Fruit fly (Drosophila melanogaster): ENCODE measurements around the gene CG34355.

Gene CG34355

dm6 chr3R:23767417-23767853, 36.2 kb upstream of the CG34355 start, which contains the start of the genes CG10214 and CG10375 (continued):
- TF ChIP-seq sisA (GFP tag; IDR thresholded peaks at IDR 0.05) (peak; percentile 60), CG8478 (optimal IDR thresholded peaks at IDR 0.05) (no peak), CG4617 (GFP tag; optimal IDR thresholded peaks at IDR 0.05; ENCODE audit: borderline replicate concordance) (peak; percentile 95), Elba2 (GFP tag; optimal IDR thresholded peaks at IDR 0.05) (peak; percentile 61), amos (GFP tag; IDR thresholded peaks at IDR 0.05; ENCODE audit: partially characterized antibody) (peak; percentile 33; the same call in 1 of the 2 replicates), corto (GFP tag; optimal IDR thresholded peaks at IDR 0.05) (no peak), bowl (GFP tag; IDR thresholded peaks at IDR 0.05) (no peak), prd (optimal IDR thresholded peaks at IDR 0.05) (no peak), prd (GFP tag; IDR thresholded peaks at IDR 0.05) (peak; percentile 74), otp (GFP tag; IDR thresholded peaks at IDR 0.05) (0 out of 3 replicates have a peak, but pooled peaks have one; percentile 65), CG10366 (GFP tag; IDR thresholded peaks at IDR 0.05) (peak; percentile 42; the same call in 1 of the 2 replicates), kni (GFP tag; optimal IDR thresholded peaks at IDR 0.05) (peak; percentile 23), mirr (GFP tag; optimal IDR thresholded peaks at IDR 0.05) (peak; percentile 57), CG6791 (GFP tag; IDR thresholded peaks at IDR 0.05; ENCODE audit: partially characterized antibody) (no peak), tap (tag; optimal IDR thresholded peaks at IDR 0.05) (peak; percentile 58), CG8281 (tag; optimal IDR thresholded peaks at IDR 0.05) (no peak), Camta (GFP tag; optimal IDR thresholded peaks at IDR 0.05) (peak; percentile 78), Ravus (GFP tag; IDR thresholded peaks at IDR 0.05) (no peak), mld (GFP tag; IDR thresholded peaks at IDR 0.05; ENCODE audit: partially characterized antibody) (0 out of 3 replicates have a peak, but pooled peaks have one; percentile 37), CG6854 (GFP tag; optimal IDR thresholded peaks at IDR 0.05) (peak; percentile 28), Doc3 (GFP tag; IDR thresholded peaks at IDR 0.05; ENCODE audit: partially characterized antibody) (0 out of 3 replicates have a peak, but pooled peaks have one; percentile 27), CG8765 (GFP tag; IDR thresholded peaks at IDR 0.05) (0 out of 2 replicates have a peak, but pooled peaks have one; percentile 29), CG31388 (GFP tag; optimal IDR thresholded peaks at IDR 0.05) (peak; percentile 54), Dek (tag; optimal IDR thresholded peaks at IDR 0.05) (peak; percentile 23), Hr51 (GFP tag; optimal IDR thresholded peaks at IDR 0.05) (peak in 1 of 2 experiments; percentile 68), ham (GFP tag; IDR thresholded peaks at IDR 0.05) (no peak), CG1603 (tag; optimal IDR thresholded peaks at IDR 0.05) (peak; percentile 94), Aef1 (GFP tag; IDR thresholded peaks at IDR 0.05) (peak; percentile 26; the same call in 1 of the 3 replicates), CG10543 (GFP tag; optimal IDR thresholded peaks at IDR 0.05) (peak; percentile 25), CG4328 (GFP tag; optimal IDR thresholded peaks at IDR 0.05) (peak; percentile 42), lola (GFP tag; optimal IDR thresholded peaks at IDR 0.05) (peak in 1 of 3 experiments; percentile 64), CG15514 (GFP tag; optimal IDR thresholded peaks at IDR 0.05) (peak; percentile 72), kay (GFP tag; optimal IDR thresholded peaks at IDR 0.05) (peak; percentile 47), pros (GFP tag; optimal IDR thresholded peaks at IDR 0.05) (no peak), Dip2 (GFP tag; IDR thresholded peaks at IDR 0.05) (no peak), CoRest (tag; optimal IDR thresholded peaks at IDR 0.05) (peak; percentile 70), CG17328 (GFP tag; IDR thresholded peaks at IDR 0.05) (peak; percentile 67), CG6254 (GFP tag; optimal IDR thresholded peaks at IDR 0.05) (no peak), CG12236 (GFP tag; optimal IDR thresholded peaks at IDR 0.05) (peak; percentile 13), fd64A (GFP tag; optimal IDR thresholded peaks at IDR 0.05) (no peak), NfI (GFP tag; optimal IDR thresholded peaks at IDR 0.05) (peak; percentile 66), CG7839 (tag; optimal IDR thresholded peaks at IDR 0.05) (peak; percentile 71), toy (GFP tag; IDR thresholded peaks at IDR 0.05) (no peak), HLH54F (GFP tag; optimal IDR thresholded peaks at IDR 0.05) (peak; percentile 80), CG16813 (GFP tag; IDR thresholded peaks at IDR 0.05; ENCODE audit: partially characterized antibody) (peak; percentile 50), jumu (GFP tag; optimal IDR thresholded peaks at IDR 0.05) (peak; percentile 84), yki (optimal IDR thresholded peaks at IDR 0.05) (no peak), tin (GFP tag; optimal IDR thresholded peaks at IDR 0.05) (peak; percentile 73), jing (GFP tag; optimal IDR thresholded peaks at IDR 0.05) (no peak), her (GFP tag; optimal IDR thresholded peaks at IDR 0.05) (peak; percentile 82)

All from whole organism, embryonic.